Fruit fly (Drosophila melanogaster) whole organism, embryonic: Measurements from ENCODE around the gene NFAT.

ENCODE experiments used
- Asciz ChIP-seq: fragments of 200-800 bp; sonication (Bioruptor generic); optimal IDR thresholded peaks from 2 replicates; lab custom pipeline; 2017; ENCODE audit warnings: missing biosample characterization, mild to moderate bottlenecking, missing genetic modification characterization, missing genetic modification reagents
- Atf3 ChIP-seq: fragments of 200-800 bp; sonication (Bioruptor generic); optimal IDR thresholded peaks from 3 replicates; lab custom pipeline; 2016; ENCODE audit warnings: missing biosample characterization, missing genetic modification characterization
- CG1024 ChIP-seq: fragments of 200-800 bp; sonication (Bioruptor generic); IDR thresholded peaks from 2 replicates; pipeline ENCODE4 v1.3.6; 2022; ENCODE audit warnings: missing biosample characterization, missing genetic modification characterization
- CG10979 ChIP-seq: fragments of 200-800 bp; sonication (Bioruptor generic); optimal IDR thresholded peaks from 2 replicates; lab custom pipeline; 2018; ENCODE audit warnings: missing biosample characterization, mild to moderate bottlenecking, missing genetic modification characterization, moderate library complexity
- CG12219 ChIP-seq: fragments of 200-800 bp; sonication (Bioruptor generic); optimal IDR thresholded peaks from 3 replicates; lab custom pipeline; 2018; ENCODE audit warnings: missing biosample characterization, mild to moderate bottlenecking, missing genetic modification characterization
- CG14050 ChIP-seq: fragments of 200-800 bp; sonication (Bioruptor generic); IDR thresholded peaks from 3 replicates; pipeline ENCODE4 v1.3.6; 2022; ENCODE audit warnings: missing biosample characterization, missing genetic modification characterization
- CG15073 ChIP-seq: fragments of 200-800 bp; sonication (Bioruptor generic); optimal IDR thresholded peaks from 2 replicates; lab custom pipeline; 2016; ENCODE audit warnings: missing biosample characterization, missing genetic modification characterization
- CG1529 ChIP-seq: fragments of 200-800 bp; sonication (Bioruptor generic); optimal IDR thresholded peaks from 3 replicates; lab custom pipeline; 2018; ENCODE audit warnings: missing biosample characterization, missing genetic modification characterization
- CG1602 ChIP-seq: fragments of 200-800 bp; sonication (Bioruptor generic); optimal IDR thresholded peaks from 3 replicates; lab custom pipeline; 2016; ENCODE audit warnings: missing biosample characterization, missing genetic modification characterization
- CG16815 ChIP-seq: fragments of 200-800 bp; sonication (Bioruptor generic); optimal IDR thresholded peaks from 3 replicates; lab custom pipeline; 2017; ENCODE audit warnings: missing biosample characterization, mild to moderate bottlenecking, missing genetic modification characterization
- CG1832 ChIP-seq: fragments of 200-800 bp; sonication (Bioruptor generic); optimal IDR thresholded peaks from 2 replicates; lab custom pipeline; 2017; ENCODE audit warnings: missing biosample characterization, mild to moderate bottlenecking, missing genetic modification characterization, inconsistent platforms
- CG18764 ChIP-seq: fragments of 200-800 bp; sonication (Bioruptor generic); optimal IDR thresholded peaks from 3 replicates; lab custom pipeline; 2016; ENCODE audit warnings: missing biosample characterization, missing genetic modification characterization
- CG2120 ChIP-seq: fragments of 200-800 bp; sonication (Bioruptor generic); optimal IDR thresholded peaks from 3 replicates; lab custom pipeline; 2016; ENCODE audit warnings: missing biosample characterization, missing genetic modification characterization
- CG30403 ChIP-seq: fragments of 200-800 bp; sonication (Bioruptor generic); optimal IDR thresholded peaks from 3 replicates; lab custom pipeline; 2016; ENCODE audit warnings: missing biosample characterization, missing genetic modification characterization
- CG32767 ChIP-seq: fragments of 200-800 bp; sonication (Bioruptor generic); IDR thresholded peaks from 2 replicates; pipeline ENCODE4 v1.3.6; 2022; ENCODE audit warnings: missing biosample characterization, missing genetic modification characterization
- CG34376 ChIP-seq: fragments of 200-800 bp; sonication (Bioruptor generic); optimal IDR thresholded peaks from 2 replicates; lab custom pipeline; 2018; ENCODE audit warnings: missing biosample characterization, mild to moderate bottlenecking, missing genetic modification characterization
- CG3838 ChIP-seq: fragments of 200-800 bp; sonication (Bioruptor generic); optimal IDR thresholded peaks from 3 replicates; lab custom pipeline; 2016; ENCODE audit warnings: missing biosample characterization, missing genetic modification characterization
- CG4820 ChIP-seq: fragments of 200-800 bp; sonication (Bioruptor generic); optimal IDR thresholded peaks from 3 replicates; lab custom pipeline; 2016; ENCODE audit warnings: missing biosample characterization, missing genetic modification characterization
- CG7987 ChIP-seq: fragments of 200-800 bp; sonication (Bioruptor generic); optimal IDR thresholded peaks from 2 replicates; lab custom pipeline; 2018; ENCODE audit warnings: missing biosample characterization, mild to moderate bottlenecking, missing genetic modification characterization, moderate library complexity
- CG9817 ChIP-seq: fragments of 200-800 bp; sonication (Bioruptor generic); optimal IDR thresholded peaks from 2 replicates; lab custom pipeline; 2018; ENCODE audit warnings: missing biosample characterization, mild to moderate bottlenecking, missing genetic modification characterization, moderate library complexity
- CG9876 ChIP-seq: fragments of 200-800 bp; sonication (Bioruptor generic); optimal IDR thresholded peaks from 2 replicates; lab custom pipeline; 2016; ENCODE audit warnings: missing biosample characterization, missing genetic modification characterization
- Camta ChIP-seq: fragments of 200-800 bp; sonication (Bioruptor generic); optimal IDR thresholded peaks from 2 replicates; lab custom pipeline; 2016; ENCODE audit warnings: missing biosample characterization, missing genetic modification characterization
- D19B ChIP-seq: fragments of 200-800 bp; sonication (Bioruptor generic); optimal IDR thresholded peaks from 2 replicates; lab custom pipeline; 2017; ENCODE audit warnings: missing biosample characterization, mild to moderate bottlenecking, missing genetic modification characterization
- Dbx ChIP-seq: fragments of 200-800 bp; sonication (Bioruptor generic); IDR thresholded peaks from 3 replicates; pipeline ENCODE4 v1.3.6; 2022; ENCODE audit warnings: missing biosample characterization, missing genetic modification characterization
- Dp ChIP-seq: fragments of 200-800 bp; sonication (Bioruptor generic); optimal IDR thresholded peaks from 2 replicates; lab custom pipeline; 2018; ENCODE audit warnings: missing biosample characterization, mild to moderate bottlenecking, missing genetic modification characterization, moderate library complexity
- Hey ChIP-seq: fragments of 200-800 bp; sonication (Bioruptor generic); optimal IDR thresholded peaks from 3 replicates; lab custom pipeline; 2018; ENCODE audit warnings: missing biosample characterization, mild to moderate bottlenecking, missing genetic modification characterization
- Lim3 ChIP-seq: fragments of 200-800 bp; sonication (Bioruptor generic); IDR thresholded peaks from 2 replicates; pipeline ENCODE4 v1.3.6; 2022; ENCODE audit warnings: missing biosample characterization, missing genetic modification characterization
- MTF-1 ChIP-seq: fragments of 200-800 bp; sonication (Bioruptor generic); optimal IDR thresholded peaks from 2 replicates; lab custom pipeline; 2018; ENCODE audit warnings: missing biosample characterization, mild to moderate bottlenecking, missing genetic modification characterization, borderline replicate concordance
- Mrtf ChIP-seq: fragments of 200-800 bp; sonication (Bioruptor generic); IDR thresholded peaks from 3 replicates; pipeline ENCODE4 v1.3.6; 2022; ENCODE audit warnings: missing biosample characterization, missing genetic modification characterization
- NC2α ChIP-seq: fragments of 200-800 bp; sonication (Bioruptor generic); optimal IDR thresholded peaks from 2 replicates; lab custom pipeline; 2016; ENCODE audit warnings: missing biosample characterization, missing genetic modification characterization
- Nf-YA ChIP-seq: fragments of 200-800 bp; sonication (Bioruptor generic); IDR thresholded peaks from 2 replicates; pipeline ENCODE4 v1.3.6; 2022; ENCODE audit warnings: missing biosample characterization, missing genetic modification characterization
- Nf-YC ChIP-seq: fragments of 200-800 bp; optimal IDR thresholded peaks from 3 replicates; lab custom pipeline; 2019; ENCODE audit warnings: missing biosample characterization, mild to moderate bottlenecking, missing genetic modification characterization, moderate library complexity
- Oli ChIP-seq: fragments of 200-800 bp; sonication (Bioruptor generic); optimal IDR thresholded peaks from 2 replicates; lab custom pipeline; 2018; ENCODE audit warnings: missing biosample characterization, mild to moderate bottlenecking, missing genetic modification characterization, moderate library complexity
- Rfx ChIP-seq: fragments of 200-800 bp; sonication (Bioruptor generic); IDR thresholded peaks from 2 replicates; pipeline ENCODE4 v1.3.6; 2022; ENCODE audit warnings: missing biosample characterization, missing genetic modification characterization
- Ssrp ChIP-seq: fragments of 200-800 bp; sonication (Bioruptor generic); optimal IDR thresholded peaks from 2 replicates; lab custom pipeline; 2018; ENCODE audit warnings: missing biosample characterization, mild to moderate bottlenecking, missing genetic modification characterization, moderate library complexity
- Xbp1 ChIP-seq: fragments of 200-800 bp; sonication (Bioruptor generic); optimal IDR thresholded peaks from 3 replicates; lab custom pipeline; 2016; ENCODE audit warnings: missing biosample characterization, mild to moderate bottlenecking, missing genetic modification characterization
- ab ChIP-seq: fragments of 200-800 bp; sonication (Bioruptor generic); optimal IDR thresholded peaks from 2 replicates; lab custom pipeline; 2016; ENCODE audit warnings: missing biosample characterization, missing genetic modification characterization
- ase ChIP-seq: fragments of 200-800 bp; sonication (Bioruptor generic); IDR thresholded peaks from 3 replicates; pipeline ENCODE4 v1.3.6; 2022; ENCODE audit warnings: missing biosample characterization, missing genetic modification characterization
- dysf ChIP-seq: fragments of 200-800 bp; sonication (Bioruptor generic); IDR thresholded peaks from 3 replicates; pipeline ENCODE4 v1.3.6; 2022; ENCODE audit warnings: missing biosample characterization, missing genetic modification characterization
- fd96Cb ChIP-seq: fragments of 200-800 bp; sonication (Bioruptor generic); optimal IDR thresholded peaks from 2 replicates; lab custom pipeline; 2018; ENCODE audit warnings: missing biosample characterization, mild to moderate bottlenecking, missing genetic modification characterization, moderate library complexity
- gce ChIP-seq: fragments of 200-800 bp; sonication (Bioruptor generic); IDR thresholded peaks from 3 replicates; pipeline ENCODE4 v1.3.6; 2022; ENCODE audit warnings: missing biosample characterization, missing genetic modification characterization
- gfzf ChIP-seq: fragments of 200-800 bp; sonication (Bioruptor generic); optimal IDR thresholded peaks from 2 replicates; lab custom pipeline; 2016; ENCODE audit warnings: missing biosample characterization, mild to moderate bottlenecking, missing genetic modification characterization, moderate library complexity
- hth ChIP-seq: fragments of >200 bp; optimal IDR thresholded peaks from 2 replicates; lab custom pipeline; 2017; ENCODE audit warnings: inconsistent platforms
- jing ChIP-seq: fragments of 200-800 bp; sonication (Bioruptor generic); optimal IDR thresholded peaks from 2 replicates; lab custom pipeline; 2018; ENCODE audit warnings: missing biosample characterization, mild to moderate bottlenecking, missing genetic modification characterization
- mirr ChIP-seq: fragments of 200-800 bp; sonication (Bioruptor generic); optimal IDR thresholded peaks from 3 replicates; lab custom pipeline; 2018; ENCODE audit warnings: missing biosample characterization, mild to moderate bottlenecking, missing genetic modification characterization
- nerfin-2 ChIP-seq: fragments of 200-800 bp; sonication (Bioruptor generic); IDR thresholded peaks from 2 replicates; pipeline ENCODE4 v1.3.6; 2022; ENCODE audit warnings: missing biosample characterization, missing genetic modification characterization; ENCODE audit not compliant: partially characterized antibody
- peb ChIP-seq: fragments of 200-800 bp; sonication (Bioruptor generic); IDR thresholded peaks from 2 replicates; pipeline ENCODE4 v1.3.6; 2022; ENCODE audit warnings: missing biosample characterization, missing genetic modification characterization
- sim ChIP-seq: fragments of 200-800 bp; sonication (Bioruptor generic); IDR thresholded peaks from 2 replicates; pipeline ENCODE4 v1.3.6; 2022; ENCODE audit warnings: missing biosample characterization, missing genetic modification characterization
- tin ChIP-seq: fragments of 200-800 bp; sonication (Bioruptor generic); optimal IDR thresholded peaks from 3 replicates; lab custom pipeline; 2016; ENCODE audit warnings: missing biosample characterization, missing genetic modification characterization
- trem ChIP-seq: fragments of 200-800 bp; optimal IDR thresholded peaks from 3 replicates; lab custom pipeline; 2019; ENCODE audit warnings: missing biosample characterization, mild to moderate bottlenecking, missing genetic modification characterization, moderate library complexity

NFAT gene

dm6 chrX:13641115-13641890, 16.8 kb downstream of the NFAT start (continued):
- peak; percentile 77; the same call in 1 of the 2 replicates for TF ChIP-seq Lim3 (GFP tag; lab: Robert Waterston, UW)
- peak; percentile 68 for TF ChIP-seq CG15073 (GFP tag; lab: Kevin White, UChicago)
- TF ChIP-seq Nf-YC (tag; lab: Kevin White, UChicago) = peak; percentile 46
- peak; percentile 93 for TF ChIP-seq CG4820 (GFP tag; lab: Kevin White, UChicago)
- TF ChIP-seq Oli (tag; lab: Kevin White, UChicago) = peak; percentile 94
- no peak for TF ChIP-seq hth (lab: Kevin White, UChicago)
- TF ChIP-seq CG1529 = peak; percentile 83
- TF ChIP-seq nerfin-2 (GFP tag; lab: Robert Waterston, UW) = no peak
- peak; percentile 90 for TF ChIP-seq CG12219 (GFP tag; lab: Kevin White, UChicago)
- peak; percentile 88 for TF ChIP-seq Asciz
- TF ChIP-seq CG32767 = peak; percentile 90; the same call in 1 of the 2 replicates
- TF ChIP-seq Rfx = peak; percentile 96
- TF ChIP-seq Mrtf = peak; percentile 94
- peak; percentile 89 for TF ChIP-seq ase (GFP tag; lab: Robert Waterston, UW)
- TF ChIP-seq Dbx (GFP tag; lab: Robert Waterston, UW) = peak; percentile 95
- peak; percentile 89 for TF ChIP-seq CG10979 (tag; lab: Kevin White, UChicago)
- TF ChIP-seq peb = peak; percentile 62; the same call in 1 of the 2 replicates
- peak; percentile 79 for TF ChIP-seq Nf-YA
- peak; percentile 91 for TF ChIP-seq tin (GFP tag; lab: Kevin White, UChicago)
- no peak for TF ChIP-seq gfzf (GFP tag; lab: Kevin White, UChicago)
- TF ChIP-seq gce (GFP tag; lab: Robert Waterston, UW) = peak; percentile 81
- TF ChIP-seq CG1602 (GFP tag; lab: Kevin White, UChicago) = peak; percentile 91
- peak; percentile 89 for TF ChIP-seq Ssrp (tag; lab: Kevin White, UChicago)
- TF ChIP-seq NC2α (GFP tag; lab: Kevin White, UChicago) = peak; percentile 72
- peak; percentile 93 for TF ChIP-seq CG9817 (tag; lab: Kevin White, UChicago)
- TF ChIP-seq Xbp1 = peak; percentile 95
- peak; percentile 77 for TF ChIP-seq sim (GFP tag; lab: Robert Waterston, UW)
- TF ChIP-seq dysf (GFP tag; lab: Robert Waterston, UW) = peak; percentile 95
- no peak for TF ChIP-seq CG1832 (GFP tag; lab: Kevin White, UChicago)
- peak; percentile 87 for TF ChIP-seq CG18764 (GFP tag; lab: Kevin White, UChicago)
- TF ChIP-seq Atf3 (GFP tag; lab: Kevin White, UChicago) = peak; percentile 89
- peak; percentile 92 for TF ChIP-seq CG9876 (GFP tag; lab: Kevin White, UChicago)
- peak; percentile 69 for TF ChIP-seq trem (tag; lab: Kevin White, UChicago)
- TF ChIP-seq CG2120 (GFP tag; lab: Kevin White, UChicago) = peak; percentile 97
- TF ChIP-seq ab = peak; percentile 93
- peak; percentile 95 for TF ChIP-seq CG30403 (GFP tag; lab: Kevin White, UChicago)
- TF ChIP-seq CG16815 (GFP tag; lab: Kevin White, UChicago) = peak; percentile 84
- peak; percentile 60 for TF ChIP-seq mirr
- peak; percentile 94 for TF ChIP-seq Camta (GFP tag; lab: Kevin White, UChicago)
- peak; percentile 87 for TF ChIP-seq D19B
- TF ChIP-seq CG34376 (GFP tag; lab: Kevin White, UChicago) = peak; percentile 32
- peak; percentile 68 for TF ChIP-seq CG7987 (GFP tag; lab: Kevin White, UChicago)
- peak; percentile 77 for TF ChIP-seq MTF-1
- peak; percentile 89 for TF ChIP-seq CG3838 (GFP tag; lab: Kevin White, UChicago)
- TF ChIP-seq Hey (tag; lab: Kevin White, UChicago) = peak; percentile 92
- peak; percentile 92 for TF ChIP-seq CG14050
- peak; percentile 84 for TF ChIP-seq jing (GFP tag; lab: Kevin White, UChicago)
- peak; percentile 87 for TF ChIP-seq CG1024 (GFP tag; lab: Robert Waterston, UW)
- TF ChIP-seq fd96Cb = peak; percentile 91
- peak; percentile 15 for TF ChIP-seq Dp (GFP tag; lab: Kevin White, UChicago)
